Worm (Caenorhabditis elegans) whole organism, young adult: ENCODE measurements around the gene let-19.

ENCODE experiments used
- fkh-3 ChIP-seq: sonication (generic microtip); optimal IDR thresholded peaks from 2 replicates; lab custom pipeline; 2016; ENCODE audit warnings: mild to moderate bottlenecking, missing genetic modification characterization, missing compliant biosample characterization
- let-607 ChIP-seq, 2 experiments: fragments of 200-800 bp in 1 of 2; sonication (Bioruptor generic) in 1 of 2; sonication (generic microtip) in 1 of 2; optimal IDR thresholded peaks; 2 replicates each; lab custom pipeline; 2016 to 2018; ENCODE audit warnings: mild to moderate bottlenecking in 2 of 2, missing compliant biosample characterization in 2 of 2, missing genetic modification characterization in 2 of 2, moderate library complexity in 2 of 2, missing genotype in 1 of 2

DNA sequence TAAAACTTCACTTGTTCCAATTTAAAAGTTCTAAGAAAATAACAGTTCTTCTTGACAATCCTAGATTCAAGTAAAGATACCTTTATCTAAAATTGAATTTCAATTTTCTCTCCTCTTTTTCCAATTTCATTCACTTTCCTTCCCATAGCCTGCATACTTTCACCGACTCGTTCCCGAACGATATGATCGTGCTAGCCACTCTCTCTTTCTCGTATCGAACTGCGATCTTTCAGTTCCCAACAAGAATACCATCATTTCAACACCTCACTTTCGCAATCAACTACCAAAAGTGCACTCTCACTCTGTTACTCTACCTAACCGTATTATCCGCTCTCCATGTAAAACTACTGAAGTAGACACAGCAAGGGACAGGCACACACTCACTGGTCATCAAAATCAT, 20.7 kb upstream of the let-19 start:
- TF ChIP-seq fkh-3 (tag; lab: Kevin White, UChicago): no peak
- TF ChIP-seq let-607 (tag; optimal IDR thresholded peaks at IDR 0.05; lab: Kevin White, UChicago): no peak
